Worm (Caenorhabditis elegans) whole organism, L4 larva: ENCODE measurements around the gene flp-12.
A peak's percentile ranks its signal among the peaks of the same experiment; 100 is the strongest.

Experiments used
- D1046.2 ChIP-seq: fragments of 200-800 bp; sonication (Bioruptor generic); IDR thresholded peaks from 2 replicates; pipeline ENCODE4 v1.3.6; 2022; ENCODE audit warnings: missing genetic modification characterization, missing compliant biosample characterization
- F10B5.3 ChIP-seq: sonication (generic microtip); optimal IDR thresholded peaks from 2 replicates; lab custom pipeline; 2016; ENCODE audit warnings: mild to moderate bottlenecking, missing genetic modification characterization, missing compliant biosample characterization
- F37D6.2 ChIP-seq: sonication (generic microtip); optimal IDR thresholded peaks from 2 replicates; lab custom pipeline; 2016; ENCODE audit warnings: mild to moderate bottlenecking, missing genetic modification characterization, missing compliant biosample characterization
- Y75B8A.6 ChIP-seq: fragments of 200-800 bp; sonication (Bioruptor generic); IDR thresholded peaks from 2 replicates; pipeline ENCODE4 v1.3.6; 2022; ENCODE audit warnings: missing genetic modification reagents, missing genetic modification characterization, missing compliant biosample characterization
- aha-1 ChIP-seq: fragments of 150-350 bp; peaks from one replicate; lab custom pipeline; 2014; ENCODE audit warnings: missing biosample characterization, missing genetic modification characterization
- arid-1 ChIP-seq: fragments of 200-800 bp; sonication (Bioruptor generic); conservative IDR thresholded peaks from 2 replicates; pipeline ENCODE4 v1.3.6; 2022; ENCODE audit warnings: missing genetic modification reagents, missing genetic modification characterization, missing compliant biosample characterization
- attf-4 ChIP-seq: sonication (generic microtip); optimal IDR thresholded peaks from 3 replicates; lab custom pipeline; 2017; ENCODE audit warnings: missing biosample characterization, missing genetic modification characterization
- ceh-20 ChIP-seq: fragments of 200-800 bp; sonication (Bioruptor generic); IDR thresholded peaks from 2 replicates; pipeline ENCODE4 v1.3.6; 2022; ENCODE audit warnings: missing genetic modification reagents, missing genetic modification characterization, missing compliant biosample characterization
- ceh-44 ChIP-seq: fragments of 200-800 bp; sonication (Bioruptor generic); IDR thresholded peaks from 2 replicates; pipeline ENCODE4 v1.3.6; 2022; ENCODE audit warnings: missing genetic modification reagents, missing genetic modification characterization, missing compliant biosample characterization
- cey-2 ChIP-seq: sonication (generic microtip); optimal IDR thresholded peaks from 3 replicates; lab custom pipeline; 2017; ENCODE audit warnings: missing genetic modification characterization, mild to moderate bottlenecking, missing compliant biosample characterization, antibody characterized with exemption, borderline replicate concordance; ENCODE audit not compliant: insufficient read depth
- daf-16 ChIP-seq, 3 experiments: sonication (generic microtip); optimal IDR thresholded peaks; 2 replicates each; lab custom pipeline; 2016 to 2017; ENCODE audit warnings: missing genetic modification characterization in 3 of 3, missing genetic modification reagents in 3 of 3, mild to moderate bottlenecking in 2 of 3, missing compliant biosample characterization in 2 of 3, missing biosample characterization in 1 of 3, moderate library complexity in 1 of 3
- dpl-1 ChIP-seq: fragments of 150-350 bp; optimal IDR thresholded peaks from 2 replicates; lab custom pipeline; 2014; ENCODE audit warnings: missing biosample characterization, missing genetic modification reagents, missing genetic modification characterization
- duxl-1 ChIP-seq: sonication (generic microtip); optimal IDR thresholded peaks from 2 replicates; lab custom pipeline; 2016; ENCODE audit warnings: mild to moderate bottlenecking, missing genetic modification characterization, moderate library complexity, missing compliant biosample characterization; ENCODE audit not compliant: poor library complexity
- dve-1 ChIP-seq: sonication (generic microtip); optimal IDR thresholded peaks from 2 replicates; lab custom pipeline; 2017; ENCODE audit warnings: antibody characterized with exemption, mild to moderate bottlenecking, missing genetic modification characterization, missing compliant biosample characterization; ENCODE audit not compliant: insufficient read depth
- egl-43 ChIP-seq: fragments of 200-800 bp; sonication (Bioruptor generic); IDR thresholded peaks from 2 replicates; pipeline ENCODE4 v1.3.6; 2022; ENCODE audit warnings: missing genetic modification reagents, missing genetic modification characterization, missing compliant biosample characterization
- hif-1 ChIP-seq, 2 experiments: sonication (generic microtip); optimal IDR thresholded peaks; 2 replicates each; lab custom pipeline; 2016 to 2017; ENCODE audit warnings: missing compliant biosample characterization in 2 of 2, missing genetic modification characterization in 2 of 2, missing genetic modification reagents in 2 of 2, missing genotype in 2 of 2, mild to moderate bottlenecking in 1 of 2
- hlh-30 ChIP-seq: sonication (generic microtip); optimal IDR thresholded peaks from 2 replicates; lab custom pipeline; 2017; ENCODE audit warnings: antibody characterized with exemption, mild to moderate bottlenecking, missing genetic modification characterization, missing compliant biosample characterization; ENCODE audit not compliant: insufficient read depth
- hmg-1.1 ChIP-seq: fragments of 200-800 bp; sonication (Bioruptor generic); IDR thresholded peaks from 2 replicates; pipeline ENCODE4 v1.3.6; 2022; ENCODE audit warnings: missing genetic modification reagents, missing genetic modification characterization, missing compliant biosample characterization
- lin-13 ChIP-seq: fragments of 150-350 bp; optimal IDR thresholded peaks from 2 replicates; lab custom pipeline; 2014; ENCODE audit warnings: missing biosample characterization, missing genetic modification reagents, missing genetic modification characterization
- lin-15B ChIP-seq: fragments of 150-350 bp; sonication (generic microtip); optimal IDR thresholded peaks from 3 replicates; lab custom pipeline; 2014; ENCODE audit warnings: missing biosample characterization, missing genetic modification characterization
- lin-38 ChIP-seq: fragments of 200-800 bp; sonication (Bioruptor generic); IDR thresholded peaks from 2 replicates; pipeline ENCODE4 v1.3.6; 2022; ENCODE audit warnings: missing genetic modification reagents, missing genetic modification characterization, missing compliant biosample characterization
- lin-39 ChIP-seq: fragments of 150-350 bp; optimal IDR thresholded peaks from 2 replicates; lab custom pipeline; 2014; ENCODE audit warnings: missing biosample characterization, missing genetic modification reagents, missing genetic modification characterization
- mdl-1 ChIP-seq, 2 experiments: fragments of 150-350 bp in 1 of 2; sonication (generic microtip) in 1 of 2; optimal IDR thresholded peaks; 2 replicates each; lab custom pipeline; 2014 to 2017; ENCODE audit warnings: missing biosample characterization in 2 of 2, missing genetic modification characterization in 2 of 2
- mep-1 ChIP-seq: fragments of 150-350 bp; sonication (generic microtip); optimal IDR thresholded peaks from 3 replicates; lab custom pipeline; 2014; ENCODE audit warnings: missing biosample characterization, missing genetic modification characterization
- mes-2 ChIP-seq: sonication (generic microtip); optimal IDR thresholded peaks from 2 replicates; lab custom pipeline; 2016; ENCODE audit warnings: missing genotype, mild to moderate bottlenecking, missing genetic modification characterization, missing compliant biosample characterization; ENCODE audit not compliant: poor library complexity, severe bottlenecking
- mxl-3 ChIP-seq: fragments of 200-800 bp; sonication (Bioruptor generic); optimal IDR thresholded peaks from 2 replicates; lab custom pipeline; 2018; ENCODE audit warnings: mild to moderate bottlenecking, missing genetic modification characterization, missing compliant biosample characterization
- nhr-10 ChIP-seq: fragments of 150-350 bp; optimal IDR thresholded peaks from 2 replicates; lab custom pipeline; 2014; ENCODE audit warnings: missing biosample characterization, missing genetic modification characterization
- nhr-111 ChIP-seq: fragments of 200-800 bp; sonication (Bioruptor generic); optimal IDR thresholded peaks from 2 replicates; lab custom pipeline; 2018; ENCODE audit warnings: mild to moderate bottlenecking, missing genetic modification characterization, missing compliant biosample characterization
- nhr-237 ChIP-seq: sonication (generic microtip); optimal IDR thresholded peaks from 2 replicates; lab custom pipeline; 2017; ENCODE audit warnings: missing biosample characterization, missing genetic modification characterization
- nhr-25 ChIP-seq: sonication (generic microtip); optimal IDR thresholded peaks from 2 replicates; lab custom pipeline; 2017; ENCODE audit warnings: missing genetic modification characterization, mild to moderate bottlenecking, missing compliant biosample characterization, antibody characterized with exemption, moderate library complexity, borderline replicate concordance; ENCODE audit not compliant: insufficient read depth
- nhr-41 ChIP-seq: fragments of 200-800 bp; sonication (Bioruptor generic); IDR thresholded peaks from 2 replicates; pipeline ENCODE4 v1.3.6; 2022; ENCODE audit warnings: missing genetic modification reagents, missing genetic modification characterization, missing compliant biosample characterization
- nhr-48 ChIP-seq: sonication (generic microtip); optimal IDR thresholded peaks from 2 replicates; lab custom pipeline; 2016; ENCODE audit warnings: mild to moderate bottlenecking, missing genetic modification characterization, missing compliant biosample characterization
- nhr-6 ChIP-seq: fragments of 150-350 bp; optimal IDR thresholded peaks from 2 replicates; lab custom pipeline; 2014; ENCODE audit warnings: missing biosample characterization, missing genetic modification characterization
- nhr-76 ChIP-seq: fragments of 150-350 bp; optimal IDR thresholded peaks from 2 replicates; lab custom pipeline; 2014; ENCODE audit warnings: missing biosample characterization, missing genetic modification characterization
- pha-4 ChIP-seq, 2 experiments: fragments of 150-350 bp in 1 of 2; fragments of 200-800 bp in 1 of 2; sonication (Bioruptor generic) in 1 of 2; IDR thresholded peaks in 1 of 2; optimal IDR thresholded peaks in 1 of 2; 2 replicates each; pipeline versions ENCODE4 v1.3.6 to Lab custom; 2014 to 2022; ENCODE audit warnings: missing genetic modification characterization in 2 of 2, missing genetic modification reagents in 2 of 2, missing biosample characterization in 1 of 2, missing compliant biosample characterization in 1 of 2
- php-3 ChIP-seq: fragments of 200-800 bp; sonication (Bioruptor generic); IDR thresholded peaks from 2 replicates; pipeline ENCODE4 v1.3.6; 2022; ENCODE audit warnings: missing genetic modification reagents, missing genetic modification characterization, missing compliant biosample characterization
- rbr-2 ChIP-seq: sonication (generic microtip); optimal IDR thresholded peaks from 2 replicates; lab custom pipeline; 2016; ENCODE audit warnings: missing genotype, missing genetic modification characterization, missing compliant biosample characterization
- snpc-1.2 ChIP-seq: fragments of 200-800 bp; sonication (Bioruptor generic); IDR thresholded peaks from 2 replicates; pipeline ENCODE4 v1.3.6; 2022; ENCODE audit warnings: missing genetic modification reagents, missing genetic modification characterization, missing compliant biosample characterization
- snpc-4 ChIP-seq: fragments of 150-350 bp; optimal IDR thresholded peaks from 2 replicates; lab custom pipeline; 2014; ENCODE audit warnings: missing biosample characterization, missing genetic modification characterization
- tag-97 ChIP-seq: fragments of 200-800 bp; sonication (Bioruptor generic); IDR thresholded peaks from 2 replicates; pipeline ENCODE4 v1.3.6; 2022; ENCODE audit warnings: missing genetic modification characterization, missing compliant biosample characterization
- tra-1 ChIP-seq: fragments of 200-800 bp; sonication (Bioruptor generic); IDR thresholded peaks from 2 replicates; pipeline ENCODE4 v1.3.6; 2022; ENCODE audit warnings: missing genetic modification reagents, missing genetic modification characterization, missing compliant biosample characterization
- unc-130 ChIP-seq: sonication (generic microtip); optimal IDR thresholded peaks from 2 replicates; lab custom pipeline; 2016; ENCODE audit warnings: missing genetic modification reagents, missing genetic modification characterization, missing compliant biosample characterization
- unc-62 ChIP-seq, 3 experiments: fragments of 150-350 bp in 1 of 3; sonication (generic microtip); optimal IDR thresholded peaks in 2 of 3; peaks in 1 of 3; 1 replicate in 1 of 3; 2 replicates in 2 of 3; lab custom pipeline; 2014 to 2017; ENCODE audit warnings: missing biosample characterization in 3 of 3, missing genetic modification characterization in 3 of 3, missing genetic modification reagents in 3 of 3, missing genotype in 1 of 3
- vab-7 ChIP-seq: fragments of 200-800 bp; sonication (Bioruptor generic); IDR thresholded peaks from 2 replicates; pipeline ENCODE4 v1.3.6; 2022; ENCODE audit warnings: missing genetic modification reagents, missing genetic modification characterization, missing compliant biosample characterization
- zfp-3 ChIP-seq: fragments of 200-800 bp; sonication (Bioruptor generic); conservative IDR thresholded peaks from 2 replicates; pipeline ENCODE4 v1.3.6; 2022; ENCODE audit warnings: missing genetic modification reagents, missing genetic modification characterization, missing compliant biosample characterization
- zip-11 ChIP-seq: fragments of 200-800 bp; sonication (Bioruptor generic); IDR thresholded peaks from 2 replicates; pipeline ENCODE4 v1.3.6; 2022; ENCODE audit warnings: missing genetic modification characterization, missing compliant biosample characterization
- zip-2 ChIP-seq: fragments of 150-350 bp; optimal IDR thresholded peaks from 2 replicates; lab custom pipeline; 2014; ENCODE audit warnings: missing biosample characterization, missing genetic modification characterization
- ztf-7 ChIP-seq: fragments of 150-350 bp; optimal IDR thresholded peaks from 2 replicates; lab custom pipeline; 2014; ENCODE audit warnings: missing biosample characterization, missing genetic modification characterization

The flp-12 gene

DNA sequence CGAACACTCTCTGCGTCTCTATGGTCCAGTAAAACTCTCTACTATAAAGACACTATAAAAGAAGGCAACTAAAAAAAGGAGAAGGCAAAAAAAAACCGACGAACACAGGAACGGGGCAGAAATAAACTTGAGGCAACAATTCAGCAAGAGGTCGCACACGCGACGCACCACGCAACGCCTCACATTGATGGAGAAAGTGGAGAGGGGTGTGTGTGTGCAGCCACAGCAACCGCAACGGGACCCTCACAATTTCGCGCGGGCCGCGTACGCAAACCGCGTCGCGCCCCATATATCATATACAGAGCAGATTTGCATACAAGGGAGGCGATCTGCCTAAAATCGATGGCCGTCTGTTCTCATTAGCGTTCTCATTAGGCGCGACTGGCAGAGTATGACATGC lies 24.7 kb upstream of the flp-12 start:
- TF ChIP-seq D1046.2 (GFP tag; lab: Robert Waterston, UW) (no peak), zfp-3 (GFP tag; lab: Robert Waterston, UW) (no peak), nhr-6 (tag; lab: Kevin White, UChicago) (peak; percentile 27), cey-2 (no peak), mes-2 (tag; lab: Kevin White, UChicago) (peak; percentile 30), snpc-4 (tag; lab: Kevin White, UChicago) (no peak), nhr-48 (tag; lab: Kevin White, UChicago) (no peak), pha-4 (GFP tag; IDR thresholded peaks at IDR 0.05; lab: Robert Waterston, UW) (no peak), pha-4 (tag; optimal IDR thresholded peaks at IDR 0.05; lab: Kevin White, UChicago) (no peak), unc-130 (GFP tag; lab: Kevin White, UChicago) (no peak), dve-1 (tag; lab: Kevin White, UChicago) (peak; percentile 11), nhr-41 (GFP tag; lab: Robert Waterston, UW) (no peak), daf-16 (GFP tag; optimal IDR thresholded peaks at IDR 0.05; lab: Kevin White, UChicago) (no peak), daf-16 (tag; optimal IDR thresholded peaks at IDR 0.05; lab: Kevin White, UChicago) (no peak), nhr-237 (tag; lab: Kevin White, UChicago) (no peak), php-3 (0 out of 2 replicates have a peak, but pooled peaks have one; percentile 18), unc-62 (GFP tag; optimal IDR thresholded peaks at IDR 0.05 in 1 of 2; lab: Kevin White, UChicago) (no peak), unc-62 (tag; optimal IDR thresholded peaks at IDR 0.05; lab: Kevin White, UChicago) (no peak), lin-13 (GFP tag; lab: Kevin White, UChicago) (peak; percentile 1), mxl-3 (peak; percentile 14), vab-7 (GFP tag; lab: Robert Waterston, UW) (peak; percentile 25; the same call in 1 of the 2 replicates), tra-1 (GFP tag; lab: Robert Waterston, UW) (peak; percentile 22; the same call in 1 of the 2 replicates), attf-4 (tag; lab: Kevin White, UChicago) (no peak), mep-1 (tag; lab: Kevin White, UChicago) (peak; percentile 50), ceh-44 (GFP tag; lab: Robert Waterston, UW) (0 out of 2 replicates have a peak, but pooled peaks have one; percentile 2), rbr-2 (peak; percentile 46), hmg-1.1 (GFP tag; lab: Robert Waterston, UW) (peak; percentile 81), lin-15B (tag; lab: Kevin White, UChicago) (no peak), F37D6.2 (tag; lab: Kevin White, UChicago) (no peak), nhr-10 (tag; lab: Kevin White, UChicago) (no peak), lin-38 (GFP tag; lab: Robert Waterston, UW) (no peak), egl-43 (GFP tag; lab: Robert Waterston, UW) (0 out of 2 replicates have a peak, but pooled peaks have one; percentile 59), nhr-25 (tag; lab: Kevin White, UChicago) (peak; percentile 4), hlh-30 (tag; lab: Kevin White, UChicago) (peak; percentile 13), dpl-1 (peak; percentile 23), duxl-1 (tag; lab: Kevin White, UChicago) (no peak), F10B5.3 (tag; lab: Kevin White, UChicago) (no peak), snpc-1.2 (no peak), ceh-20 (GFP tag; lab: Robert Waterston, UW) (peak; percentile 65; the same call in 1 of the 2 replicates), zip-2 (tag; lab: Kevin White, UChicago) (no peak), aha-1 (tag; lab: Kevin White, UChicago) (peak; percentile 66), nhr-76 (tag; lab: Kevin White, UChicago) (no peak), zip-11 (GFP tag; lab: Robert Waterston, UW) (no peak), mdl-1 (tag; optimal IDR thresholded peaks at IDR 0.05; lab: Kevin White, UChicago) (peak in 1 of 2 experiments; percentile 15), lin-39 (tag; lab: Kevin White, UChicago) (no peak), hif-1 (tag; optimal IDR thresholded peaks at IDR 0.05; lab: Kevin White, UChicago) (peak in 1 of 2 experiments; percentile 29), tag-97 (GFP tag; lab: Robert Waterston, UW) (no peak), ztf-7 (tag; lab: Kevin White, UChicago) (no peak), nhr-111 (no peak), arid-1 (no peak), Y75B8A.6 (GFP tag; lab: Robert Waterston, UW) (no peak)
